Worm (Caenorhabditis elegans) whole organism, L4 larva: Measurements from ENCODE around the gene srw-20.

Experiments
- F44E2.7 ChIP-seq: fragments of 200-800 bp; sonication (Bioruptor generic); IDR thresholded peaks from 2 replicates; pipeline ENCODE4 v2.1.2; 2022; ENCODE audit warnings: missing genetic modification characterization, missing compliant biosample characterization
- T20F7.1 ChIP-seq: fragments of 200-800 bp; sonication (Bioruptor generic); optimal IDR thresholded peaks from 2 replicates; lab custom pipeline; 2018; ENCODE audit warnings: mild to moderate bottlenecking, missing genetic modification characterization, missing compliant biosample characterization
- ceh-20 ChIP-seq: fragments of 200-800 bp; sonication (Bioruptor generic); IDR thresholded peaks from 2 replicates; pipeline ENCODE4 v1.3.6; 2022; ENCODE audit warnings: missing genetic modification reagents, missing genetic modification characterization, missing compliant biosample characterization
- ceh-28 ChIP-seq: fragments of 150-350 bp; optimal IDR thresholded peaks from 2 replicates; lab custom pipeline; 2014; ENCODE audit warnings: missing biosample characterization, missing genetic modification reagents, missing genetic modification characterization
- ceh-62 ChIP-seq: sonication (generic microtip); optimal IDR thresholded peaks from 2 replicates; lab custom pipeline; 2017; ENCODE audit warnings: missing biosample characterization, missing genetic modification characterization
- ceh-82 ChIP-seq: sonication (generic microtip); optimal IDR thresholded peaks from 2 replicates; lab custom pipeline; 2017; ENCODE audit warnings: missing biosample characterization, missing genetic modification characterization
- ces-1 ChIP-seq: fragments of 150-350 bp; sonication (generic microtip); optimal IDR thresholded peaks from 4 replicates; lab custom pipeline; 2014; ENCODE audit warnings: missing biosample characterization, missing genetic modification reagents, missing genetic modification characterization
- daf-12 ChIP-seq: fragments of 150-350 bp; optimal IDR thresholded peaks from 2 replicates; lab custom pipeline; 2014; ENCODE audit warnings: missing biosample characterization, missing genetic modification reagents, missing genetic modification characterization
- daf-16 ChIP-seq, 3 experiments: sonication (generic microtip); optimal IDR thresholded peaks; 2 replicates each; lab custom pipeline; 2016 to 2017; ENCODE audit warnings: missing genetic modification characterization in 3 of 3, missing genetic modification reagents in 3 of 3, mild to moderate bottlenecking in 2 of 3, missing compliant biosample characterization in 2 of 3, missing biosample characterization in 1 of 3, moderate library complexity in 1 of 3
- daf-8 ChIP-seq: fragments of 200-800 bp; sonication (Bioruptor generic); IDR thresholded peaks from 2 replicates; pipeline ENCODE4 v1.3.6; 2022; ENCODE audit warnings: missing genetic modification characterization, missing compliant biosample characterization
- dmd-6 ChIP-seq: fragments of 200-800 bp; sonication (Bioruptor generic); IDR thresholded peaks from 2 replicates; pipeline ENCODE4 v1.3.6; 2022; ENCODE audit warnings: missing genetic modification reagents, missing genetic modification characterization, missing compliant biosample characterization
- dpl-1 ChIP-seq: fragments of 150-350 bp; optimal IDR thresholded peaks from 2 replicates; lab custom pipeline; 2014; ENCODE audit warnings: missing biosample characterization, missing genetic modification reagents, missing genetic modification characterization
- dve-1 ChIP-seq: sonication (generic microtip); optimal IDR thresholded peaks from 2 replicates; lab custom pipeline; 2017; ENCODE audit warnings: antibody characterized with exemption, mild to moderate bottlenecking, missing genetic modification characterization, missing compliant biosample characterization; ENCODE audit not compliant: insufficient read depth
- egl-27 ChIP-seq: sonication (generic microtip); optimal IDR thresholded peaks from 3 replicates; lab custom pipeline; 2017; ENCODE audit warnings: missing biosample characterization, missing genetic modification reagents, missing genetic modification characterization
- hlh-11 ChIP-seq: fragments of 200-800 bp; sonication (Bioruptor generic); optimal IDR thresholded peaks from 2 replicates; lab custom pipeline; 2018; ENCODE audit warnings: mild to moderate bottlenecking, missing genetic modification characterization, missing compliant biosample characterization
- hlh-30 ChIP-seq: sonication (generic microtip); optimal IDR thresholded peaks from 2 replicates; lab custom pipeline; 2017; ENCODE audit warnings: antibody characterized with exemption, mild to moderate bottlenecking, missing genetic modification characterization, missing compliant biosample characterization; ENCODE audit not compliant: insufficient read depth
- hmg-1.1 ChIP-seq: fragments of 200-800 bp; sonication (Bioruptor generic); IDR thresholded peaks from 2 replicates; pipeline ENCODE4 v1.3.6; 2022; ENCODE audit warnings: missing genetic modification reagents, missing genetic modification characterization, missing compliant biosample characterization
- jun-1 ChIP-seq: fragments of 150-350 bp; optimal IDR thresholded peaks from 2 replicates; lab custom pipeline; 2014; ENCODE audit warnings: missing biosample characterization, missing genetic modification reagents, missing genetic modification characterization
- lim-7 ChIP-seq: fragments of 200-800 bp; sonication (Bioruptor generic); IDR thresholded peaks from 2 replicates; pipeline ENCODE4 v1.3.6; 2022; ENCODE audit warnings: missing genetic modification characterization, missing compliant biosample characterization
- lin-13 ChIP-seq: fragments of 150-350 bp; optimal IDR thresholded peaks from 2 replicates; lab custom pipeline; 2014; ENCODE audit warnings: missing biosample characterization, missing genetic modification reagents, missing genetic modification characterization
- lin-15B ChIP-seq: fragments of 150-350 bp; sonication (generic microtip); optimal IDR thresholded peaks from 3 replicates; lab custom pipeline; 2014; ENCODE audit warnings: missing biosample characterization, missing genetic modification characterization
- lin-29 ChIP-seq: fragments of 200-800 bp; sonication (Bioruptor generic); IDR thresholded peaks from 2 replicates; pipeline ENCODE4 v1.3.6; 2022; ENCODE audit warnings: missing genetic modification reagents, missing genetic modification characterization, missing compliant biosample characterization
- lin-38 ChIP-seq: fragments of 200-800 bp; sonication (Bioruptor generic); IDR thresholded peaks from 2 replicates; pipeline ENCODE4 v1.3.6; 2022; ENCODE audit warnings: missing genetic modification reagents, missing genetic modification characterization, missing compliant biosample characterization
- lin-39 ChIP-seq: fragments of 150-350 bp; optimal IDR thresholded peaks from 2 replicates; lab custom pipeline; 2014; ENCODE audit warnings: missing biosample characterization, missing genetic modification reagents, missing genetic modification characterization
- lsy-2 ChIP-seq, 2 experiments: fragments of 150-350 bp in 1 of 2; sonication (generic microtip) in 1 of 2; optimal IDR thresholded peaks; 2 replicates each; lab custom pipeline; 2014 to 2017; ENCODE audit warnings: missing biosample characterization in 2 of 2, missing genetic modification characterization in 2 of 2
- madf-5 ChIP-seq, 2 experiments: fragments of 200-800 bp; sonication (Bioruptor generic); IDR thresholded peaks; 2 replicates each; pipeline ENCODE4 v1.3.6; 2022; ENCODE audit warnings: missing compliant biosample characterization in 2 of 2, missing genetic modification characterization in 2 of 2
- mdt-29 ChIP-seq: fragments of 200-800 bp; sonication (Bioruptor generic); IDR thresholded peaks from 2 replicates; pipeline ENCODE4 v1.3.6; 2022; ENCODE audit warnings: missing genetic modification reagents, missing genetic modification characterization, missing compliant biosample characterization
- nhr-237 ChIP-seq: sonication (generic microtip); optimal IDR thresholded peaks from 2 replicates; lab custom pipeline; 2017; ENCODE audit warnings: missing biosample characterization, missing genetic modification characterization
- nhr-28 ChIP-seq: fragments of 150-350 bp; optimal IDR thresholded peaks from 2 replicates; lab custom pipeline; 2014; ENCODE audit warnings: missing biosample characterization, missing genetic modification characterization
- nhr-42 ChIP-seq: fragments of 200-800 bp; sonication (Bioruptor generic); IDR thresholded peaks from 2 replicates; pipeline ENCODE4 v1.3.6; 2022; ENCODE audit warnings: missing genetic modification characterization, missing compliant biosample characterization
- nhr-48 ChIP-seq: sonication (generic microtip); optimal IDR thresholded peaks from 2 replicates; lab custom pipeline; 2016; ENCODE audit warnings: mild to moderate bottlenecking, missing genetic modification characterization, missing compliant biosample characterization
- nhr-76 ChIP-seq: fragments of 150-350 bp; optimal IDR thresholded peaks from 2 replicates; lab custom pipeline; 2014; ENCODE audit warnings: missing biosample characterization, missing genetic modification characterization
- saeg-2 ChIP-seq: fragments of 200-800 bp; sonication (Bioruptor generic); IDR thresholded peaks from 2 replicates; pipeline ENCODE4 v1.3.6; 2022; ENCODE audit warnings: missing genetic modification reagents, missing genetic modification characterization, missing compliant biosample characterization
- skn-1 ChIP-seq: fragments of 150-350 bp; optimal IDR thresholded peaks from 2 replicates; lab custom pipeline; 2014; ENCODE audit warnings: missing biosample characterization, missing genetic modification characterization
- snpc-1.2 ChIP-seq: fragments of 200-800 bp; sonication (Bioruptor generic); IDR thresholded peaks from 2 replicates; pipeline ENCODE4 v1.3.6; 2022; ENCODE audit warnings: missing genetic modification reagents, missing genetic modification characterization, missing compliant biosample characterization
- tra-1 ChIP-seq: fragments of 200-800 bp; sonication (Bioruptor generic); IDR thresholded peaks from 2 replicates; pipeline ENCODE4 v1.3.6; 2022; ENCODE audit warnings: missing genetic modification reagents, missing genetic modification characterization, missing compliant biosample characterization
- zag-1 ChIP-seq: fragments of 150-350 bp; optimal IDR thresholded peaks from 2 replicates; lab custom pipeline; 2014; ENCODE audit warnings: missing biosample characterization, missing genetic modification characterization
- zfp-3 ChIP-seq: fragments of 200-800 bp; sonication (Bioruptor generic); conservative IDR thresholded peaks from 2 replicates; pipeline ENCODE4 v1.3.6; 2022; ENCODE audit warnings: missing genetic modification reagents, missing genetic modification characterization, missing compliant biosample characterization

The srw-20 gene

DNA sequence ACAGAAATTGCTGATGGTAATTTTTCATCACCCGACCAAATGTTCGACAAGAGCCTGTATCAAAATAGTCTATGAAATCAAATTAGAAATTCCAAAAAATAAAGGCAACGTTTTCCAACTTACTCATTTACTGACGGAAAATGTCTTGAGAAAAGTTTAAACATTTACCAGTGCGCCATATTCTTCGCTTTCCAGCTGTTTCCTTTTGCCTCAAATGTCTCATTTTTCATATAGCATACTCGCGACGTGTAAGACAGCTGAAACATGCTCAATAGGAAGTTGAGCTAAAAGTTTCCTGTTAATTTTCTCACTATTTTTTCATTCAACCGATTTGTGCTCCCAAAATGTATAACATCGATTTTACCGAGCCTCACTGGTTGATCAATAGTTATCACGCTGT is 19.7 kb downstream of the srw-20 start, which contains the start of gene sri-66:
sri-66 (plus strand) TSS at position 301 of the 400 bp plus-strand sequence.
- no peak for TF ChIP-seq zfp-3 (GFP tag; lab: Robert Waterston, UW)
- TF ChIP-seq lsy-2 (tag; optimal IDR thresholded peaks at IDR 0.05; lab: Kevin White, UChicago), result no peak
- no peak for TF ChIP-seq daf-12 (tag; lab: Kevin White, UChicago)
- no peak for TF ChIP-seq hlh-11 (tag; lab: Kevin White, UChicago)
- no peak for TF ChIP-seq nhr-237 (tag; lab: Kevin White, UChicago)
- TF ChIP-seq nhr-42, result no peak
- TF ChIP-seq ceh-28 (tag; lab: Kevin White, UChicago), result no peak
- no peak for TF ChIP-seq ces-1 (GFP tag; lab: Kevin White, UChicago)
- no peak for TF ChIP-seq tra-1 (GFP tag; lab: Robert Waterston, UW)
- TF ChIP-seq daf-8, result no peak
- TF ChIP-seq egl-27 (tag; lab: Kevin White, UChicago), result no peak
- no peak for TF ChIP-seq lim-7 (GFP tag; lab: Robert Waterston, UW)
- no peak for TF ChIP-seq dve-1 (tag; lab: Kevin White, UChicago)
- TF ChIP-seq T20F7.1 (GFP tag; lab: Kevin White, UChicago), result no peak
- TF ChIP-seq dmd-6, result no peak
- no peak for TF ChIP-seq F44E2.7
- no peak for TF ChIP-seq lin-39 (tag; lab: Kevin White, UChicago)
- TF ChIP-seq lin-38, result no peak
- no peak for TF ChIP-seq nhr-76 (tag; lab: Kevin White, UChicago)
- TF ChIP-seq hlh-30 (tag; lab: Kevin White, UChicago), result no peak

DNA sequence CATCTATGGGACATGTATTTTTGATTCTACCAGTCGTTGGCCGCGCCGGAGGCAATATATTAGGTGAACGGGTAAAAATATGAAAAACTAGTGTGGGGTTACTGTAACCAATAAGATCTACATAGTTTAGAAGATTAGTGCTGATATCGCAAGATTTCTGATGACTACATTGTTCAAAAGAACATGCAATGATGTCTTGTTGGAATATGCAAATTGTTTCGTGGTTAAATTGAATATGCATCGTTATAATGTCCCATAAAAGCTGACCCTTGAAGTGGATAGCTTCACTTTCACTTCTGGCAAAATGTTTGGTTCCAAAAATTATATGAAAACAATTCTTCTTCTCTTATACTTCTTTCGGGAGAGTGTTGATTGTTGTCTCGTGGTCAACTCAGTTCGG is 35.2 kb downstream of the srw-20 start, which contains the start of gene F28B1.2:
F28B1.2 (plus strand) TSS at position 301 of the 400 bp plus-strand sequence.
- TF ChIP-seq madf-5 (GFP tag; IDR thresholded peaks at IDR 0.05; lab: Robert Waterston, UW), result no peak
- TF ChIP-seq dpl-1 (GFP tag; lab: Kevin White, UChicago), result no peak
- TF ChIP-seq egl-27 (tag; lab: Kevin White, UChicago), result no peak
- no peak for TF ChIP-seq zag-1 (tag; lab: Kevin White, UChicago)
- no peak for TF ChIP-seq ces-1 (GFP tag; lab: Kevin White, UChicago)
- no peak for TF ChIP-seq jun-1 (tag; lab: Kevin White, UChicago)
- TF ChIP-seq lin-29, result no peak
- no peak for TF ChIP-seq lin-39 (tag; lab: Kevin White, UChicago)
- no peak for TF ChIP-seq lin-15B (tag; lab: Kevin White, UChicago)
- no peak for TF ChIP-seq mdt-29 (GFP tag; lab: Robert Waterston, UW)
- TF ChIP-seq lsy-2 (tag; optimal IDR thresholded peaks at IDR 0.05; lab: Kevin White, UChicago), result no peak
- TF ChIP-seq snpc-1.2 (GFP tag; lab: Robert Waterston, UW), result no peak
- TF ChIP-seq saeg-2 (GFP tag; lab: Robert Waterston, UW), result no peak
- TF ChIP-seq daf-16 (GFP tag; optimal IDR thresholded peaks at IDR 0.05; lab: Kevin White, UChicago), result no peak
- no peak for TF ChIP-seq daf-16 (tag; optimal IDR thresholded peaks at IDR 0.05; lab: Kevin White, UChicago)
- TF ChIP-seq ceh-82 (tag; lab: Kevin White, UChicago), result no peak

DNA sequence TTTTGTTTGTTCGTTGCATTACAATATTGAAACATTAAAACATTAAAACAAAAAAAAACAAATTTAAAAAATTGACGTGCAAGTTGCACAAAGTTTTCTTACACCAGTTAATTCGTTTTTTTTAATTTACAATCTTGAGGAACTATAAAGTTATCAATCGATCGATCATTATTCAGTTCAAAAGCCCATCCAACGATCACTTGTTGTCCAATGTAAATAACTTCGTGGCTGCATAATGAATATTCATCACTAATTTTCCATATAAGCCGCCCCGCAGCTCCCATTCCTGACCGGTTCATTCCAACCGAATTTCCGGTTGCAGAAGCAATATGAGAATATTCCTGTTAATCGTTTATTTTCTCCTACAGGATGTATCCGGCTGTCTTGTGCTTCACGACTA is 37.4 kb downstream of the srw-20 start, which contains the start of gene hpo-33:
hpo-33 (plus strand) TSS at position 301 of the 400 bp plus-strand sequence.
- TF ChIP-seq skn-1, result no peak

DNA sequence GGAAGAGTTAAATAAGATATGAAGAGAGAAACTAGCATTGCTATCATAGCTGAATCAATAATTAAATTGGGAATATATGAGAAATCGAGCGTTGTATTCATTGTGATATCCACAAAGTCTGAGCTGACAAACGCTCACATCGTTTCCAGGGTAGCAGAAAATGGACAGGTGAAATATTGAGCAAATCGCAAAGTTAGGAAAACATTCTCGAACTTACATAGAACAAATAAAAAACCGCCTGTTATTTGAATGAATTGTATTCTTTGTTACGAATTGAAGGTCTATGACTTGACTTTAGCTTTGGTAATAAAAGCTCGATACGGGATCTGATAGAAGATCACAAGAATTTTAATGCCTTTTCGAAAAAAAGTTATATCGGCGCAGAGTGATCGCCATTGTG is 43.8 kb downstream of the srw-20 start, which contains the start of gene srz-94:
srz-94 (minus strand) TSS at position 101 of the 400 bp plus-strand sequence.
- no peak for TF ChIP-seq nhr-28 (tag; lab: Kevin White, UChicago)
- TF ChIP-seq nhr-48 (tag; lab: Kevin White, UChicago), result no peak
- TF ChIP-seq ceh-82 (tag; lab: Kevin White, UChicago), result no peak
- no peak for TF ChIP-seq ceh-20 (GFP tag; lab: Robert Waterston, UW)
- TF ChIP-seq hmg-1.1 (GFP tag; lab: Robert Waterston, UW), result no peak
- no peak for TF ChIP-seq lin-13 (GFP tag; lab: Kevin White, UChicago)
- TF ChIP-seq ceh-62 (tag; lab: Kevin White, UChicago), result no peak
- TF ChIP-seq, all 104 proteins: peak for 0
